Fruit fly (Drosophila melanogaster) whole organism, embryonic: ENCODE data around the gene CG2889.

Source experiments
- Abd-B ChIP-seq: fragments of 200-800 bp; sonication (Bioruptor generic); optimal IDR thresholded peaks from 2 replicates; lab custom pipeline; 2018; ENCODE audit warnings: missing biosample characterization, mild to moderate bottlenecking, missing genetic modification characterization, moderate library complexity
- CG11085 ChIP-seq: fragments of 200-800 bp; sonication (Bioruptor generic); IDR thresholded peaks from 2 replicates; pipeline ENCODE4 v1.3.6; 2022; ENCODE audit warnings: missing biosample characterization, missing genetic modification characterization
- CG11247 ChIP-seq: fragments of 200-800 bp; sonication (Bioruptor generic); IDR thresholded peaks from 2 replicates; pipeline ENCODE4 v1.3.6; 2022; ENCODE audit warnings: missing biosample characterization, missing genetic modification characterization
- CG11696 ChIP-seq: fragments of 200-800 bp; sonication (Bioruptor generic); IDR thresholded peaks from 2 replicates; pipeline ENCODE4 v1.3.6; 2022; ENCODE audit warnings: missing biosample characterization, missing genetic modification characterization
- CG13894 ChIP-seq: fragments of 200-800 bp; sonication (Bioruptor generic); optimal IDR thresholded peaks from 3 replicates; lab custom pipeline; 2018; ENCODE audit warnings: missing biosample characterization, mild to moderate bottlenecking, missing genetic modification characterization, moderate library complexity
- CG15479 ChIP-seq: fragments of 200-800 bp; sonication (Bioruptor generic); optimal IDR thresholded peaks from 3 replicates; lab custom pipeline; 2019; ENCODE audit warnings: missing biosample characterization, mild to moderate bottlenecking, missing genetic modification characterization, moderate library complexity
- CG15696 ChIP-seq: fragments of 200-800 bp; sonication (Bioruptor generic); optimal IDR thresholded peaks from 2 replicates; lab custom pipeline; 2019; ENCODE audit warnings: missing biosample characterization, mild to moderate bottlenecking, missing genetic modification characterization, moderate library complexity
- CG18599 ChIP-seq: fragments of 200-800 bp; sonication (Bioruptor generic); optimal IDR thresholded peaks from 3 replicates; lab custom pipeline; 2017; ENCODE audit warnings: missing biosample characterization, missing genetic modification characterization, mild to moderate bottlenecking, moderate library complexity, missing genetic modification reagents
- CG30020 ChIP-seq: fragments of 200-800 bp; optimal IDR thresholded peaks from 2 replicates; lab custom pipeline; 2019; ENCODE audit warnings: missing biosample characterization, mild to moderate bottlenecking, missing genetic modification characterization, moderate library complexity
- CG3281 ChIP-seq: fragments of 200-800 bp; sonication (Bioruptor generic); optimal IDR thresholded peaks from 3 replicates; lab custom pipeline; 2017; ENCODE audit warnings: missing biosample characterization, mild to moderate bottlenecking, missing genetic modification characterization
- CG3838 ChIP-seq: fragments of 200-800 bp; sonication (Bioruptor generic); optimal IDR thresholded peaks from 3 replicates; lab custom pipeline; 2016; ENCODE audit warnings: missing biosample characterization, missing genetic modification characterization
- CG7357 ChIP-seq: fragments of 200-800 bp; sonication (Bioruptor generic); IDR thresholded peaks from 3 replicates; pipeline ENCODE4 v1.3.6; 2022; ENCODE audit warnings: missing biosample characterization, missing genetic modification characterization
- CG7372 ChIP-seq: fragments of 200-800 bp; sonication (Bioruptor generic); IDR thresholded peaks from 2 replicates; pipeline ENCODE4 v1.3.6; 2022; ENCODE audit warnings: missing biosample characterization, missing genetic modification characterization
- CG9609 ChIP-seq: fragments of 200-800 bp; sonication (Bioruptor generic); optimal IDR thresholded peaks from 3 replicates; lab custom pipeline; 2016; ENCODE audit warnings: missing biosample characterization, missing genetic modification characterization
- CHES-1-like ChIP-seq: fragments of 200-800 bp; sonication (Bioruptor generic); optimal IDR thresholded peaks from 2 replicates; lab custom pipeline; 2016; ENCODE audit warnings: missing biosample characterization, missing genetic modification characterization
- Chrac-16 ChIP-seq: fragments of 200-800 bp; sonication (Bioruptor generic); optimal IDR thresholded peaks from 3 replicates; lab custom pipeline; 2016; ENCODE audit warnings: missing biosample characterization, missing genetic modification characterization
- Dfd ChIP-seq, 2 experiments: fragments of >200 bp; optimal IDR thresholded peaks; 2 replicates each; lab custom pipeline; 2017; ENCODE audit warnings: missing biosample characterization in 2 of 2, missing genetic modification characterization in 2 of 2
- Dref ChIP-seq: fragments of 200-800 bp; sonication (Bioruptor generic); IDR thresholded peaks from 2 replicates; pipeline ENCODE4 v1.3.6; 2022; ENCODE audit warnings: missing biosample characterization, missing genetic modification characterization
- E2f2 ChIP-seq: fragments of 200-800 bp; sonication (Bioruptor generic); IDR thresholded peaks from 2 replicates; pipeline ENCODE4 v1.3.6; 2022; ENCODE audit warnings: missing biosample characterization, missing genetic modification characterization
- Fer1 ChIP-seq: fragments of 200-800 bp; sonication (Bioruptor generic); optimal IDR thresholded peaks from 2 replicates; lab custom pipeline; 2017; ENCODE audit warnings: missing biosample characterization, mild to moderate bottlenecking, missing genetic modification characterization
- H15 ChIP-seq: fragments of 200-800 bp; sonication (Bioruptor generic); IDR thresholded peaks from 3 replicates; pipeline ENCODE4 v1.3.6; 2022; ENCODE audit warnings: missing biosample characterization, missing genetic modification characterization
- H2.0 ChIP-seq: fragments of 200-800 bp; sonication (Bioruptor generic); IDR thresholded peaks from 2 replicates; pipeline ENCODE4 v1.3.6; 2022; ENCODE audit warnings: missing biosample characterization, missing genetic modification characterization
- Hand ChIP-seq: fragments of 200-800 bp; sonication (Bioruptor generic); optimal IDR thresholded peaks from 2 replicates; lab custom pipeline; 2017; ENCODE audit warnings: mild to moderate bottlenecking, missing biosample characterization, missing genetic modification reagents, missing genetic modification characterization
- Hr3 ChIP-seq: fragments of 200-800 bp; sonication (Bioruptor generic); optimal IDR thresholded peaks from 3 replicates; lab custom pipeline; 2016; ENCODE audit warnings: missing biosample characterization, missing genetic modification characterization
- Hr39 ChIP-seq: fragments of >200 bp; optimal IDR thresholded peaks from 2 replicates; lab custom pipeline; 2017
- Lim3 ChIP-seq: fragments of 200-800 bp; sonication (Bioruptor generic); IDR thresholded peaks from 2 replicates; pipeline ENCODE4 v1.3.6; 2022; ENCODE audit warnings: missing biosample characterization, missing genetic modification characterization
- Lpt ChIP-seq: fragments of >200 bp; optimal IDR thresholded peaks from 2 replicates; lab custom pipeline; 2018; ENCODE audit warnings: missing biosample characterization, missing genetic modification characterization
- Mes4 ChIP-seq: fragments of 200-800 bp; sonication (Bioruptor generic); optimal IDR thresholded peaks from 2 replicates; lab custom pipeline; 2016; ENCODE audit warnings: missing biosample characterization, missing genetic modification characterization
- Sox100B ChIP-seq: fragments of 200-800 bp; sonication (Bioruptor generic); optimal IDR thresholded peaks from 3 replicates; lab custom pipeline; 2018; ENCODE audit warnings: missing biosample characterization, mild to moderate bottlenecking, missing genetic modification characterization
- TFAM ChIP-seq: fragments of 200-800 bp; sonication (Bioruptor generic); optimal IDR thresholded peaks from 2 replicates; lab custom pipeline; 2017; ENCODE audit warnings: missing biosample characterization, missing genetic modification characterization, inconsistent platforms
- Tbp ChIP-seq: fragments of >200 bp; optimal IDR thresholded peaks from 2 replicates; lab custom pipeline; 2018; ENCODE audit warnings: missing biosample characterization, missing genetic modification characterization
- al ChIP-seq: fragments of 200-800 bp; sonication (Bioruptor generic); IDR thresholded peaks from 2 replicates; pipeline ENCODE4 v1.3.6; 2022; ENCODE audit warnings: missing biosample characterization, missing genetic modification characterization
- ap ChIP-seq: fragments of 200-800 bp; sonication (Bioruptor generic); IDR thresholded peaks from 2 replicates; pipeline ENCODE4 v1.3.6; 2022; ENCODE audit warnings: missing biosample characterization, missing genetic modification characterization
- cas ChIP-seq: fragments of 200-800 bp; sonication (Bioruptor generic); IDR thresholded peaks from 2 replicates; pipeline ENCODE4 v1.3.6; 2022; ENCODE audit warnings: missing biosample characterization, missing genetic modification characterization
- chif ChIP-seq, 2 experiments: fragments of 200-800 bp; sonication (Bioruptor generic); optimal IDR thresholded peaks; 3 replicates each; lab custom pipeline; 2016; ENCODE audit warnings: missing biosample characterization in 2 of 2, missing genetic modification characterization in 2 of 2
- dan ChIP-seq: fragments of 200-800 bp; sonication (Bioruptor generic); IDR thresholded peaks from 2 replicates; pipeline ENCODE4 v1.3.6; 2022; ENCODE audit warnings: missing biosample characterization, missing genetic modification characterization
- dpn ChIP-seq, 2 experiments: fragments of 200-800 bp; sonication (Bioruptor generic); optimal IDR thresholded peaks; 3 replicates each; lab custom pipeline; 2016; ENCODE audit warnings: missing biosample characterization in 2 of 2, missing genetic modification characterization in 2 of 2
- fd96Cb ChIP-seq: fragments of 200-800 bp; sonication (Bioruptor generic); optimal IDR thresholded peaks from 2 replicates; lab custom pipeline; 2018; ENCODE audit warnings: missing biosample characterization, mild to moderate bottlenecking, missing genetic modification characterization, moderate library complexity
- gcm ChIP-seq: fragments of 200-800 bp; sonication (Bioruptor generic); optimal IDR thresholded peaks from 2 replicates; lab custom pipeline; 2019; ENCODE audit warnings: missing biosample characterization, mild to moderate bottlenecking, missing genetic modification characterization, moderate library complexity
- ken ChIP-seq: fragments of 200-800 bp; sonication (Bioruptor generic); IDR thresholded peaks from 3 replicates; pipeline ENCODE4 v1.3.6; 2022; ENCODE audit warnings: missing biosample characterization, missing genetic modification characterization
- kni ChIP-seq: fragments of 200-800 bp; sonication (Bioruptor generic); optimal IDR thresholded peaks from 3 replicates; lab custom pipeline; 2017; ENCODE audit warnings: mild to moderate bottlenecking, missing biosample characterization, missing genetic modification reagents, missing genetic modification characterization
- lbe ChIP-seq: fragments of 200-800 bp; sonication (Bioruptor generic); optimal IDR thresholded peaks from 2 replicates; lab custom pipeline; 2016; ENCODE audit warnings: missing biosample characterization, mild to moderate bottlenecking, missing genetic modification characterization
- phol ChIP-seq: fragments of 200-800 bp; sonication (Bioruptor generic); optimal IDR thresholded peaks from 3 replicates; lab custom pipeline; 2018; ENCODE audit warnings: missing biosample characterization, mild to moderate bottlenecking, missing genetic modification characterization, moderate library complexity
- slbo ChIP-seq: fragments of 200-800 bp; sonication (Bioruptor generic); IDR thresholded peaks from 2 replicates; pipeline ENCODE4 v1.3.6; 2022; ENCODE audit warnings: missing biosample characterization, missing genetic modification characterization
- sr ChIP-seq: fragments of 200-800 bp; sonication (Bioruptor generic); IDR thresholded peaks from 3 replicates; pipeline ENCODE4 v1.3.6; 2022; ENCODE audit warnings: missing biosample characterization, missing genetic modification characterization
- tgo ChIP-seq: fragments of 200-800 bp; sonication (Bioruptor generic); IDR thresholded peaks from 3 replicates; pipeline ENCODE4 v1.3.6; 2022; ENCODE audit warnings: missing biosample characterization, missing genetic modification characterization
- unc-4 ChIP-seq: fragments of 200-800 bp; sonication (Bioruptor generic); IDR thresholded peaks from 2 replicates; pipeline ENCODE4 v1.3.6; 2022; ENCODE audit warnings: missing biosample characterization, missing genetic modification characterization; ENCODE audit not compliant: partially characterized antibody
- wor ChIP-seq: fragments of 200-800 bp; sonication (Bioruptor generic); IDR thresholded peaks from 2 replicates; pipeline ENCODE4 v1.3.6; 2022; ENCODE audit warnings: missing biosample characterization, missing genetic modification characterization
- z ChIP-seq: fragments of 200-800 bp; sonication (Bioruptor generic); IDR thresholded peaks from 3 replicates; pipeline ENCODE4 v1.3.6; 2022; ENCODE audit warnings: missing biosample characterization, missing genetic modification characterization
- zen ChIP-seq: fragments of 200-800 bp; sonication (Bioruptor generic); optimal IDR thresholded peaks from 3 replicates; lab custom pipeline; 2018; ENCODE audit warnings: missing biosample characterization, mild to moderate bottlenecking, missing genetic modification characterization, moderate library complexity

Gene CG2889

DNA sequence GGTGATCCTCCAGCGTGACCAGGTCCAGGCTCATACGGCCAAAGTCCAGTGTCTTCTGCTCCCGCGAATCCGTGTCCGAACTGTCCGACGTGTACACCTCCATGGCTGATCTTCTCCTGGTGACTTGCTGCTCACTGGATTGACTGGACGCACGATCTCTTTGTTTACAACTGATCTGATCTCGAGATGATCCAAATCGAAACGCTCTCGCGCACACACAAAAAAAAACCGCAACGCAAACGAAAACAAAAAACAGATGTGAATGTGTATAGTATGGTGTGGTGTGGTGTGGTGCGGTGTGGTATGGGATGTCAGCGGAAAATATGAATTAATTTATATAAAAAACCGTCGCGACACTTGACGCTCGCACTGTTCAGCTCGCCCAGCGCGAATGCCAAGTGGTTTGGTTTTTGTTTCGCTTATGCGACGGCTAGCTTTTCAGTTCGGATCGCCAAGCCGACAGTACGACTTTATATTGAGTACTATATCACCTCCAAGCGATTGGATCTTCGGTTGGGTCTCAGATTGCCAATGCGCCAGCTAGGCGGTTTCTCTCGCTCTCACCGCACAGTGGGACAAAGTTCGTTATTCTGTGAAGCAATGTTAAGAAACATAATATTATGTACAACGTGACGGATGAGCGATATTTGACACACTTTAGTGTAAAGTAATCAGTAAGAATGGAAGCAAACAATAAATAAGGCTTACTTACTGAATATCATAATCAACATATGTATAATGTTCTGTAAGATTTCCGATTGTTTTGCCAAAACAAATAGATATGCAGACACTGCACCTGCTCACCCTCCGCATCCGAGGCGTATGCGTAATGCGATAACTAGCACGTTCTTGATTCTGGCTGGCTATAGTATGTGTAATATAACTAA is 12.6 kb downstream of the CG2889 start (continued):
- TF ChIP-seq cas (GFP tag; lab: Robert Waterston, UW) (no peak), ap (no peak), Tbp (GFP tag; lab: Kevin White, UChicago) (no peak), Abd-B (GFP tag; lab: Kevin White, UChicago) (no peak), CG15696 (tag; lab: Kevin White, UChicago) (no peak), zen (tag; lab: Kevin White, UChicago) (no peak), CG11696 (no peak), Hand (peak; percentile 62), phol (peak; percentile 34), unc-4 (GFP tag; lab: Robert Waterston, UW) (no peak), H2.0 (GFP tag; lab: Robert Waterston, UW) (peak; percentile 45; the same call in 1 of the 2 replicates), slbo (GFP tag; lab: Robert Waterston, UW) (peak; percentile 71), Chrac-16 (GFP tag; lab: Kevin White, UChicago) (peak; percentile 32), CG7357 (GFP tag; lab: Robert Waterston, UW) (0 out of 3 replicates have a peak, but pooled peaks have one; percentile 7), chif (GFP tag; optimal IDR thresholded peaks at IDR 0.05; lab: Kevin White, UChicago) (peak; percentile 24 to 55), Hr3 (GFP tag; lab: Kevin White, UChicago) (peak; percentile 22), CHES-1-like (GFP tag; lab: Kevin White, UChicago) (peak; percentile 66), TFAM (no peak), gcm (GFP tag; lab: Kevin White, UChicago) (peak; percentile 4), lbe (GFP tag; lab: Kevin White, UChicago) (peak; percentile 33), dpn (GFP tag; optimal IDR thresholded peaks at IDR 0.05; lab: Kevin White, UChicago) (peak; percentile 51 to 59), z (GFP tag; lab: Robert Waterston, UW) (no peak), tgo (GFP tag; lab: Robert Waterston, UW) (peak; percentile 47; the same call in 1 of the 3 replicates), CG18599 (GFP tag; lab: Kevin White, UChicago) (peak; percentile 85), Mes4 (no peak), sr (GFP tag; lab: Robert Waterston, UW) (no peak), CG11085 (GFP tag; lab: Robert Waterston, UW) (no peak), CG13894 (peak; percentile 65), wor (no peak), Lim3 (no peak), CG3838 (GFP tag; lab: Kevin White, UChicago) (peak; percentile 22), CG15479 (GFP tag; lab: Kevin White, UChicago) (no peak), Dfd (GFP tag; optimal IDR thresholded peaks at IDR 0.05; lab: Kevin White, UChicago) (no peak), CG9609 (peak; percentile 24), al (GFP tag; lab: Robert Waterston, UW) (peak; percentile 61), Lpt (no peak), ken (no peak), kni (GFP tag; lab: Kevin White, UChicago) (no peak), CG30020 (no peak), dan (GFP tag; lab: Robert Waterston, UW) (no peak), fd96Cb (tag; lab: Kevin White, UChicago) (peak; percentile 30), CG7372 (GFP tag; lab: Robert Waterston, UW) (peak; percentile 76), CG11247 (no peak), E2f2 (peak; percentile 51; the same call in 1 of the 2 replicates), H15 (GFP tag; lab: Robert Waterston, UW) (0 out of 3 replicates have a peak, but pooled peaks have one; percentile 44), Fer1 (GFP tag; lab: Kevin White, UChicago) (peak; percentile 86), Hr39 (lab: Kevin White, UChicago) (no peak), Dref (GFP tag; lab: Robert Waterston, UW) (no peak), CG3281 (GFP tag; lab: Kevin White, UChicago) (peak; percentile 80), Sox100B (peak; percentile 62)
